Worm (Caenorhabditis elegans) whole organism, midembryonic: Measurements from ENCODE around the gene nspa-10.

ENCODE experiments used
- T22C8.4 ChIP-seq: fragments of 200-800 bp; sonication (Bioruptor generic); IDR thresholded peaks from 2 replicates; pipeline ENCODE4 v1.3.6; 2022; ENCODE audit warnings: missing genetic modification characterization, missing compliant biosample characterization
- flt-1 ChIP-seq: fragments of 200-800 bp; sonication (Bioruptor generic); IDR thresholded peaks from 2 replicates; pipeline ENCODE4 v1.3.6; 2022; ENCODE audit warnings: missing genetic modification characterization, missing compliant biosample characterization
- klf-2 ChIP-seq: fragments of 200-800 bp; sonication (Bioruptor generic); conservative IDR thresholded peaks from 2 replicates; pipeline ENCODE4 v1.3.6; 2022; ENCODE audit warnings: missing genetic modification reagents, missing genetic modification characterization, missing compliant biosample characterization
- med-1 ChIP-seq: sonication (generic microtip); optimal IDR thresholded peaks from 2 replicates; lab custom pipeline; 2017; ENCODE audit warnings: missing genetic modification characterization, mild to moderate bottlenecking, missing compliant biosample characterization, antibody characterized with exemption, missing genetic modification reagents; ENCODE audit not compliant: insufficient read depth
- tab-1 ChIP-seq: fragments of 200-800 bp; sonication (Bioruptor generic); IDR thresholded peaks from 2 replicates; pipeline ENCODE4 v1.3.6; 2022; ENCODE audit warnings: missing genetic modification characterization, missing compliant biosample characterization
- ztf-23 ChIP-seq: fragments of 200-800 bp; sonication (Bioruptor generic); IDR thresholded peaks from 2 replicates; pipeline ENCODE4 v1.3.6; 2022; ENCODE audit warnings: missing genetic modification reagents, missing genetic modification characterization, missing compliant biosample characterization
- ztf-29 ChIP-seq: fragments of 200-800 bp; sonication (Bioruptor generic); IDR thresholded peaks from 2 replicates; pipeline ENCODE4 v1.3.6; 2022; ENCODE audit warnings: missing genetic modification reagents, missing genetic modification characterization, missing compliant biosample characterization

- TF ChIP-seq tab-1 (GFP tag; lab: Robert Waterston, UW) (no peak), T22C8.4 (GFP tag; lab: Robert Waterston, UW) (no peak), ztf-23 (no peak), flt-1 (no peak), ztf-29 (GFP tag; lab: Robert Waterston, UW) (no peak), klf-2 (no peak), med-1 (GFP tag; lab: Kevin White, UChicago) (no peak)
Observed at ce11 chrV:14726596-14726995, 23.7 kb downstream of the nspa-10 start, which contains the start of gene Y50E8A.1.
